Fruit fly (Drosophila melanogaster) whole organism, embryonic: ENCODE results near the gene CG7332.
A peak's percentile ranks its signal among the peaks of the same experiment; 100 is the strongest.

ENCODE experiments used
- ATbp ChIP-seq: fragments of 200-800 bp; sonication (Bioruptor generic); optimal IDR thresholded peaks from 2 replicates; lab custom pipeline; 2017; ENCODE audit warnings: missing biosample characterization, mild to moderate bottlenecking, missing genetic modification characterization, missing genetic modification reagents
- Ada2b ChIP-seq: fragments of 200-800 bp; sonication (Bioruptor generic); IDR thresholded peaks from 2 replicates; pipeline ENCODE4 v1.3.6; 2022; ENCODE audit warnings: missing biosample characterization, missing genetic modification characterization
- C15 ChIP-seq: fragments of 200-800 bp; sonication (Bioruptor generic); IDR thresholded peaks from 3 replicates; pipeline ENCODE4 v1.3.6; 2022; ENCODE audit warnings: missing biosample characterization, missing genetic modification characterization
- CG10431 ChIP-seq: fragments of 200-800 bp; sonication (Bioruptor generic); optimal IDR thresholded peaks from 3 replicates; lab custom pipeline; 2018; ENCODE audit warnings: missing biosample characterization, mild to moderate bottlenecking, missing genetic modification characterization
- CG10654 ChIP-seq: fragments of 200-800 bp; sonication (Bioruptor generic); optimal IDR thresholded peaks from 2 replicates; lab custom pipeline; 2016; ENCODE audit warnings: missing biosample characterization, missing genetic modification characterization
- CG11247 ChIP-seq: fragments of 200-800 bp; sonication (Bioruptor generic); IDR thresholded peaks from 2 replicates; pipeline ENCODE4 v1.3.6; 2022; ENCODE audit warnings: missing biosample characterization, missing genetic modification characterization
- CG11695 ChIP-seq: fragments of 200-800 bp; sonication (Bioruptor generic); IDR thresholded peaks from 3 replicates; pipeline ENCODE4 v1.3.6; 2022; ENCODE audit warnings: missing biosample characterization, missing genetic modification characterization
- CG12219 ChIP-seq: fragments of 200-800 bp; sonication (Bioruptor generic); optimal IDR thresholded peaks from 3 replicates; lab custom pipeline; 2018; ENCODE audit warnings: missing biosample characterization, mild to moderate bottlenecking, missing genetic modification characterization
- CG14441 ChIP-seq: fragments of 200-800 bp; sonication (Bioruptor generic); IDR thresholded peaks from 2 replicates; pipeline ENCODE4 v1.3.6; 2022; ENCODE audit warnings: missing biosample characterization, missing genetic modification characterization
- CG14965 ChIP-seq: fragments of 200-800 bp; sonication (Bioruptor generic); optimal IDR thresholded peaks from 2 replicates; lab custom pipeline; 2016; ENCODE audit warnings: missing biosample characterization, missing genetic modification characterization, borderline replicate concordance
- CG15011 ChIP-seq: fragments of 200-800 bp; sonication (Bioruptor generic); optimal IDR thresholded peaks from 3 replicates; lab custom pipeline; 2018; ENCODE audit warnings: missing biosample characterization, mild to moderate bottlenecking, missing genetic modification characterization
- CG15479 ChIP-seq: fragments of 200-800 bp; sonication (Bioruptor generic); optimal IDR thresholded peaks from 3 replicates; lab custom pipeline; 2019; ENCODE audit warnings: missing biosample characterization, mild to moderate bottlenecking, missing genetic modification characterization, moderate library complexity
- CG17328 ChIP-seq: fragments of 200-800 bp; sonication (Bioruptor generic); IDR thresholded peaks from 2 replicates; pipeline ENCODE4 v1.3.6; 2022; ENCODE audit warnings: missing biosample characterization, missing genetic modification characterization
- CG17361 ChIP-seq: fragments of 200-800 bp; sonication (Bioruptor generic); IDR thresholded peaks from 3 replicates; pipeline ENCODE4 v1.3.6; 2022; ENCODE audit warnings: missing biosample characterization, missing genetic modification characterization
- CG17802 ChIP-seq: fragments of 200-800 bp; sonication (Bioruptor generic); optimal IDR thresholded peaks from 2 replicates; lab custom pipeline; 2018; ENCODE audit warnings: missing biosample characterization, mild to moderate bottlenecking, missing genetic modification characterization, moderate library complexity
- CG18476 ChIP-seq: fragments of 200-800 bp; sonication (Bioruptor generic); optimal IDR thresholded peaks from 2 replicates; lab custom pipeline; 2016; ENCODE audit warnings: missing biosample characterization, mild to moderate bottlenecking, missing genetic modification characterization
- CG18619 ChIP-seq: fragments of 200-800 bp; sonication (Bioruptor generic); optimal IDR thresholded peaks from 3 replicates; lab custom pipeline; 2017; ENCODE audit warnings: missing biosample characterization, mild to moderate bottlenecking, missing genetic modification characterization
- CG2129 ChIP-seq: fragments of 200-800 bp; sonication (Bioruptor generic); IDR thresholded peaks from 2 replicates; pipeline ENCODE4 v1.3.6; 2022; ENCODE audit warnings: missing biosample characterization, missing genetic modification characterization; ENCODE audit not compliant: partially characterized antibody
- CG2889 ChIP-seq: fragments of 200-800 bp; sonication (Bioruptor generic); IDR thresholded peaks from 3 replicates; pipeline ENCODE4 v1.3.6; 2022; ENCODE audit warnings: missing biosample characterization, missing genetic modification characterization
- CG33557 ChIP-seq: fragments of 200-800 bp; sonication (Bioruptor generic); optimal IDR thresholded peaks from 2 replicates; lab custom pipeline; 2019; ENCODE audit warnings: missing biosample characterization, mild to moderate bottlenecking, missing genetic modification characterization, moderate library complexity
- CG4404 ChIP-seq: fragments of 200-800 bp; sonication (Bioruptor generic); IDR thresholded peaks from 2 replicates; pipeline ENCODE4 v1.3.6; 2022; ENCODE audit warnings: missing biosample characterization, missing genetic modification characterization
- CG6175 ChIP-seq: fragments of 200-800 bp; sonication (Bioruptor generic); IDR thresholded peaks from 3 replicates; pipeline ENCODE4 v1.3.6; 2022; ENCODE audit warnings: missing biosample characterization, missing genetic modification characterization
- CG6254 ChIP-seq: fragments of 200-800 bp; sonication (Bioruptor generic); optimal IDR thresholded peaks from 3 replicates; lab custom pipeline; 2017; ENCODE audit warnings: mild to moderate bottlenecking, missing biosample characterization, missing genetic modification reagents, missing genetic modification characterization
- CG7839 ChIP-seq: fragments of 200-800 bp; sonication (Bioruptor generic); optimal IDR thresholded peaks from 3 replicates; lab custom pipeline; 2018; ENCODE audit warnings: missing biosample characterization, mild to moderate bottlenecking, missing genetic modification characterization, moderate library complexity
- CG7987 ChIP-seq: fragments of 200-800 bp; sonication (Bioruptor generic); optimal IDR thresholded peaks from 2 replicates; lab custom pipeline; 2018; ENCODE audit warnings: missing biosample characterization, mild to moderate bottlenecking, missing genetic modification characterization, moderate library complexity
- CG8089 ChIP-seq: fragments of 200-800 bp; sonication (Bioruptor generic); optimal IDR thresholded peaks from 3 replicates; lab custom pipeline; 2016; ENCODE audit warnings: missing biosample characterization, missing genetic modification characterization
- Camta ChIP-seq: fragments of 200-800 bp; sonication (Bioruptor generic); optimal IDR thresholded peaks from 2 replicates; lab custom pipeline; 2016; ENCODE audit warnings: missing biosample characterization, missing genetic modification characterization
- Chrac-16 ChIP-seq: fragments of 200-800 bp; sonication (Bioruptor generic); optimal IDR thresholded peaks from 3 replicates; lab custom pipeline; 2016; ENCODE audit warnings: missing biosample characterization, missing genetic modification characterization
- CkIIα-i1 ChIP-seq: fragments of 200-800 bp; sonication (Bioruptor generic); IDR thresholded peaks from 2 replicates; pipeline ENCODE4 v1.3.6; 2022; ENCODE audit warnings: missing biosample characterization, missing genetic modification characterization
- D19A ChIP-seq: fragments of 200-800 bp; optimal IDR thresholded peaks from 3 replicates; lab custom pipeline; 2019; ENCODE audit warnings: missing biosample characterization, mild to moderate bottlenecking, missing genetic modification characterization, moderate library complexity
- Dad ChIP-seq: fragments of 200-800 bp; sonication (Bioruptor generic); optimal IDR thresholded peaks from 3 replicates; lab custom pipeline; 2016; ENCODE audit warnings: missing biosample characterization, missing genetic modification characterization
- Ets65A ChIP-seq: fragments of 200-800 bp; sonication (Bioruptor generic); peaks from one replicate; lab custom pipeline; 2016; ENCODE audit warnings: missing biosample characterization, missing genetic modification characterization
- H15 ChIP-seq: fragments of 200-800 bp; sonication (Bioruptor generic); IDR thresholded peaks from 3 replicates; pipeline ENCODE4 v1.3.6; 2022; ENCODE audit warnings: missing biosample characterization, missing genetic modification characterization
- Hsf ChIP-seq: fragments of 200-800 bp; sonication (Bioruptor generic); optimal IDR thresholded peaks from 3 replicates; lab custom pipeline; 2016; ENCODE audit warnings: missing biosample characterization, missing genetic modification characterization
- Nf-YC ChIP-seq: fragments of 200-800 bp; optimal IDR thresholded peaks from 3 replicates; lab custom pipeline; 2019; ENCODE audit warnings: missing biosample characterization, mild to moderate bottlenecking, missing genetic modification characterization, moderate library complexity
- NfI ChIP-seq: fragments of 200-800 bp; sonication (Bioruptor generic); optimal IDR thresholded peaks from 3 replicates; lab custom pipeline; 2018; ENCODE audit warnings: missing biosample characterization, mild to moderate bottlenecking, missing genetic modification characterization, moderate library complexity
- Pdp1 ChIP-seq, 2 experiments: fragments of 200-800 bp; sonication (Bioruptor generic); optimal IDR thresholded peaks; 3 replicates each; lab custom pipeline; 2016; ENCODE audit warnings: missing biosample characterization in 2 of 2, missing genetic modification characterization in 2 of 2, mild to moderate bottlenecking in 1 of 2, moderate library complexity in 1 of 2
- Ravus ChIP-seq: fragments of 200-800 bp; sonication (Bioruptor generic); IDR thresholded peaks from 2 replicates; pipeline ENCODE4 v1.3.6; 2022; ENCODE audit warnings: missing biosample characterization, missing genetic modification characterization
- Sin3A ChIP-seq: fragments of >200 bp; optimal IDR thresholded peaks from 2 replicates; lab custom pipeline; 2018
- az2 ChIP-seq: fragments of 200-800 bp; sonication (Bioruptor generic); optimal IDR thresholded peaks from 3 replicates; lab custom pipeline; 2016; ENCODE audit warnings: missing biosample characterization, missing genetic modification characterization
- bbx ChIP-seq: fragments of 200-800 bp; sonication (Bioruptor generic); IDR thresholded peaks from 2 replicates; pipeline ENCODE4 v1.3.6; 2022; ENCODE audit warnings: missing biosample characterization, missing genetic modification characterization; ENCODE audit not compliant: partially characterized antibody
- esg ChIP-seq: fragments of 200-800 bp; sonication (Bioruptor generic); conservative IDR thresholded peaks from 2 replicates; pipeline ENCODE4 v1.3.6; 2022; ENCODE audit warnings: missing biosample characterization, missing genetic modification characterization
- fd102C ChIP-seq: fragments of 200-800 bp; sonication (Bioruptor generic); optimal IDR thresholded peaks from 2 replicates; lab custom pipeline; 2018; ENCODE audit warnings: missing biosample characterization, mild to moderate bottlenecking, missing genetic modification characterization, moderate library complexity
- gt ChIP-seq: fragments of 200-800 bp; sonication (Bioruptor generic); IDR thresholded peaks from 2 replicates; pipeline ENCODE4 v1.3.6; 2022; ENCODE audit warnings: missing biosample characterization, missing genetic modification characterization
- hb ChIP-seq: fragments of 200-800 bp; sonication (Bioruptor generic); IDR thresholded peaks from 3 replicates; pipeline ENCODE4 v1.3.6; 2022; ENCODE audit warnings: missing biosample characterization, missing genetic modification characterization; ENCODE audit not compliant: partially characterized antibody
- lmd ChIP-seq: fragments of 200-800 bp; sonication (Bioruptor generic); IDR thresholded peaks from 2 replicates; pipeline ENCODE4 v1.3.6; 2022; ENCODE audit warnings: missing biosample characterization, missing genetic modification characterization
- pan ChIP-seq, 4 experiments: fragments of >200 bp in 3 of 4; fragments of 200-800 bp in 1 of 4; sonication (Bioruptor generic) in 1 of 4; optimal IDR thresholded peaks in 3 of 4; IDR thresholded peaks in 1 of 4; 2 replicates each; pipeline versions ENCODE4 v1.3.6 to Lab custom; 2017 to 2022; ENCODE audit warnings: missing biosample characterization in 2 of 4, missing genetic modification characterization in 2 of 4, mixed read lengths in 1 of 4
- sens ChIP-seq: fragments of 200-800 bp; sonication (Bioruptor generic); peaks from one replicate; lab custom pipeline; 2016; ENCODE audit warnings: missing biosample characterization, missing genetic modification characterization
- sqz ChIP-seq: fragments of 200-800 bp; sonication (Bioruptor generic); optimal IDR thresholded peaks from 3 replicates; lab custom pipeline; 2018; ENCODE audit warnings: missing biosample characterization, mild to moderate bottlenecking, missing genetic modification characterization
- tin ChIP-seq: fragments of 200-800 bp; sonication (Bioruptor generic); optimal IDR thresholded peaks from 3 replicates; lab custom pipeline; 2016; ENCODE audit warnings: missing biosample characterization, missing genetic modification characterization
- tio ChIP-seq: fragments of 200-800 bp; sonication (Bioruptor generic); optimal IDR thresholded peaks from 2 replicates; lab custom pipeline; 2017; ENCODE audit warnings: missing biosample characterization, missing genetic modification characterization, inconsistent platforms

The CG7332 gene

DNA sequence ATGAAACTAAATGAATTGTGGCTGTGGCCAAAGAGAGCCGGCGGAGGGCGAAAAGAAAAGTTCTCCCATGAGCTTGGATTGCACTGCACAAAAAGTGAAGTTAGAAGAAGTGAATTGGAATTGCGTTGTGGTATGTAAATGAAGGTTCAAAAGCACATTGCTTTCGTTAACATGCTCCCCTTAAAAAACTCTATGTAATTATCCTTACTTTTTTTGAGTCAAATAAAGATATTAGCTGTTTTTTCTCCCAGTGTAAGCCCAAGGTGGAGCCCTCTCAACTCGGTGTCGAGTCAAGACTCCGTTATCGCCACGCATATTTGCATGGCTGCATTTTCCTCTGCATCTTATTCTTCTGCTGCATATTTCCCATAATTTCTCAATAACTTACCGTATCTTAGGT lies 39.2 kb downstream of the CG7332 start (continued):
- TF ChIP-seq CG2129 (GFP tag; lab: Robert Waterston, UW) (no peak), az2 (GFP tag; lab: Kevin White, UChicago) (peak; percentile 56), CG6254 (GFP tag; lab: Kevin White, UChicago) (peak; percentile 58), CkIIα-i1 (GFP tag; lab: Robert Waterston, UW) (no peak), CG18619 (GFP tag; lab: Kevin White, UChicago) (peak; percentile 14), CG11695 (GFP tag; lab: Robert Waterston, UW) (peak; percentile 45; the same call in 1 of the 3 replicates), Dad (GFP tag; lab: Kevin White, UChicago) (peak; percentile 3), Ravus (GFP tag; lab: Robert Waterston, UW) (no peak), CG11247 (peak; percentile 47), H15 (peak; percentile 41; the same call in 1 of the 3 replicates), Hsf (peak; percentile 54), CG12219 (peak; percentile 49), CG14441 (GFP tag; lab: Robert Waterston, UW) (peak; percentile 67), ATbp (peak; percentile 44), CG2889 (GFP tag; lab: Robert Waterston, UW) (peak; percentile 60; the same call in 2 of the 3 replicates), Sin3A (no peak), bbx (GFP tag; lab: Robert Waterston, UW) (no peak), gt (GFP tag; lab: Robert Waterston, UW) (no peak; the same call in 1 of the 2 replicates), Pdp1 (GFP tag; optimal IDR thresholded peaks at IDR 0.05; lab: Kevin White, UChicago) (peak; percentile 11 to 41), CG7987 (GFP tag; lab: Kevin White, UChicago) (no peak), CG15011 (GFP tag; lab: Kevin White, UChicago) (no peak), CG8089 (GFP tag; lab: Kevin White, UChicago) (peak; percentile 31), esg (GFP tag; lab: Robert Waterston, UW) (peak; percentile 43), CG17361 (peak; percentile 51), pan (optimal IDR thresholded peaks at IDR 0.05; lab: Kevin White, UChicago) (no peak), pan (GFP tag; optimal IDR thresholded peaks at IDR 0.05 in 1 of 2, IDR thresholded peaks at IDR 0.05 in 1 of 2) (peak in 1 of 2 experiments; percentile 58), tin (GFP tag; lab: Kevin White, UChicago) (peak; percentile 64), sqz (no peak), hb (no peak), CG15479 (no peak), CG6175 (GFP tag; lab: Robert Waterston, UW) (no peak), CG17802 (tag; lab: Kevin White, UChicago) (peak; percentile 26), Nf-YC (no peak), lmd (GFP tag; lab: Robert Waterston, UW) (peak; percentile 46; the same call in 1 of the 2 replicates), CG7839 (tag; lab: Kevin White, UChicago) (peak; percentile 50), tio (GFP tag; lab: Kevin White, UChicago) (peak; percentile 12), Chrac-16 (GFP tag; lab: Kevin White, UChicago) (peak; percentile 32), CG4404 (GFP tag; lab: Robert Waterston, UW) (peak; percentile 62), Ada2b (GFP tag; lab: Robert Waterston, UW) (peak; percentile 60), C15 (GFP tag; lab: Robert Waterston, UW) (no peak), CG18476 (peak; percentile 42), CG17328 (GFP tag; lab: Robert Waterston, UW) (peak; percentile 82), CG10431 (peak; percentile 9), Camta (GFP tag; lab: Kevin White, UChicago) (peak; percentile 11), fd102C (GFP tag; lab: Kevin White, UChicago) (no peak), CG33557 (GFP tag; lab: Kevin White, UChicago) (no peak), CG14965 (no peak), D19A (tag; lab: Kevin White, UChicago) (peak; percentile 40), sens (GFP tag; lab: Kevin White, UChicago) (peak; percentile 91), CG10654 (peak; percentile 6), Ets65A (GFP tag; lab: Kevin White, UChicago) (peak; percentile 90), NfI (GFP tag; lab: Kevin White, UChicago) (peak; percentile 6)
